Worm (Caenorhabditis elegans): ENCODE data around the gene F32G8.3.

ce11 chrV:10598670-10599154 is 43.6 kb upstream of the F32G8.3 start, which contains the start of gene scpl-4:
- TF ChIP-seq hmbx-1 (tag; optimal IDR thresholded peaks at IDR 0.05) (no peak), flt-1 (GFP tag; IDR thresholded peaks at IDR 0.05) (no peak), ama-1 (optimal IDR thresholded peaks at IDR 0.05) (no peak), hmg-4 (GFP tag; optimal IDR thresholded peaks at IDR 0.05) (no peak), aly-1 (tag; optimal IDR thresholded peaks at IDR 0.05) (no peak), F13C5.2 (tag; optimal IDR thresholded peaks at IDR 0.05) (no peak), tbx-37 (GFP tag; conservative IDR thresholded peaks at IDR 0.05) (no peak), B0310.2 (tag; optimal IDR thresholded peaks at IDR 0.05) (no peak), tbx-11 (GFP tag; IDR thresholded peaks at IDR 0.05) (no peak), scrt-1 (GFP tag; IDR thresholded peaks at IDR 0.05) (no peak), ceh-13 (GFP tag; optimal IDR thresholded peaks at IDR 0.05) (no peak)

All from whole organism, early embryonic.